Fruit fly (Drosophila melanogaster) whole organism, embryonic: ENCODE data around the gene ppk24.

ENCODE experiments used
- Abd-B ChIP-seq: fragments of 200-800 bp; sonication (Bioruptor generic); optimal IDR thresholded peaks from 2 replicates; lab custom pipeline; 2018; ENCODE audit warnings: missing biosample characterization, mild to moderate bottlenecking, missing genetic modification characterization, moderate library complexity
- Ada2b ChIP-seq: fragments of 200-800 bp; sonication (Bioruptor generic); IDR thresholded peaks from 2 replicates; pipeline ENCODE4 v1.3.6; 2022; ENCODE audit warnings: missing biosample characterization, missing genetic modification characterization
- Antp ChIP-seq: fragments of 200-800 bp; sonication (Bioruptor generic); optimal IDR thresholded peaks from 3 replicates; lab custom pipeline; 2016; ENCODE audit warnings: missing biosample characterization, missing genetic modification characterization
- Blimp-1 ChIP-seq: fragments of 200-800 bp; sonication (Bioruptor generic); optimal IDR thresholded peaks from 3 replicates; lab custom pipeline; 2018; ENCODE audit warnings: missing biosample characterization, missing genetic modification characterization, mild to moderate bottlenecking, moderate library complexity, missing genetic modification reagents
- Bteb2 ChIP-seq: fragments of 200-800 bp; sonication (Bioruptor generic); optimal IDR thresholded peaks from 2 replicates; lab custom pipeline; 2016; ENCODE audit warnings: missing biosample characterization, missing genetic modification characterization
- CG11085 ChIP-seq: fragments of 200-800 bp; sonication (Bioruptor generic); IDR thresholded peaks from 2 replicates; pipeline ENCODE4 v1.3.6; 2022; ENCODE audit warnings: missing biosample characterization, missing genetic modification characterization
- CG11504 ChIP-seq: fragments of 200-800 bp; sonication (Bioruptor generic); optimal IDR thresholded peaks from 3 replicates; lab custom pipeline; 2019; ENCODE audit warnings: missing biosample characterization, mild to moderate bottlenecking, missing genetic modification characterization, moderate library complexity
- CG13624 ChIP-seq: fragments of 200-800 bp; sonication (Bioruptor generic); optimal IDR thresholded peaks from 2 replicates; lab custom pipeline; 2016; ENCODE audit warnings: missing biosample characterization, missing genetic modification characterization
- CG14860 ChIP-seq: fragments of 200-800 bp; sonication (Bioruptor generic); IDR thresholded peaks from 3 replicates; pipeline ENCODE4 v1.3.6; 2022; ENCODE audit warnings: missing biosample characterization, missing genetic modification characterization; ENCODE audit not compliant: partially characterized antibody
- CG15696 ChIP-seq: fragments of 200-800 bp; sonication (Bioruptor generic); optimal IDR thresholded peaks from 2 replicates; lab custom pipeline; 2019; ENCODE audit warnings: missing biosample characterization, mild to moderate bottlenecking, missing genetic modification characterization, moderate library complexity
- CG1603 ChIP-seq: fragments of 200-800 bp; sonication (Bioruptor generic); optimal IDR thresholded peaks from 2 replicates; lab custom pipeline; 2019; ENCODE audit warnings: missing biosample characterization, mild to moderate bottlenecking, missing genetic modification characterization, moderate library complexity
- CG18011 ChIP-seq: fragments of 200-800 bp; sonication (Bioruptor generic); optimal IDR thresholded peaks from 2 replicates; lab custom pipeline; 2017; ENCODE audit warnings: missing biosample characterization, missing genetic modification characterization, mild to moderate bottlenecking, moderate library complexity, missing genotype
- CG2199 ChIP-seq: fragments of 200-800 bp; sonication (Bioruptor generic); IDR thresholded peaks from 3 replicates; pipeline ENCODE4 v1.3.6; 2022; ENCODE audit warnings: missing biosample characterization, missing genetic modification characterization
- CG2678 ChIP-seq: fragments of 200-800 bp; sonication (Bioruptor generic); optimal IDR thresholded peaks from 3 replicates; lab custom pipeline; 2019; ENCODE audit warnings: missing biosample characterization, mild to moderate bottlenecking, missing genetic modification characterization, moderate library complexity
- CG30020 ChIP-seq: fragments of 200-800 bp; optimal IDR thresholded peaks from 2 replicates; lab custom pipeline; 2019; ENCODE audit warnings: missing biosample characterization, mild to moderate bottlenecking, missing genetic modification characterization, moderate library complexity
- CG32532 ChIP-seq: fragments of 200-800 bp; sonication (Bioruptor generic); IDR thresholded peaks from 2 replicates; pipeline ENCODE4 v1.3.6; 2022; ENCODE audit warnings: missing biosample characterization, missing genetic modification characterization
- CG3995 ChIP-seq: fragments of 200-800 bp; sonication (Bioruptor generic); optimal IDR thresholded peaks from 3 replicates; lab custom pipeline; 2016; ENCODE audit warnings: missing biosample characterization, missing genetic modification characterization
- CG4424 ChIP-seq: fragments of 200-800 bp; sonication (Bioruptor generic); optimal IDR thresholded peaks from 3 replicates; lab custom pipeline; 2016; ENCODE audit warnings: missing biosample characterization, missing genetic modification characterization
- CG7786 ChIP-seq: fragments of 200-800 bp; sonication (Bioruptor generic); optimal IDR thresholded peaks from 2 replicates; lab custom pipeline; 2016; ENCODE audit warnings: missing biosample characterization, missing genetic modification characterization
- CG7839 ChIP-seq: fragments of 200-800 bp; sonication (Bioruptor generic); optimal IDR thresholded peaks from 3 replicates; lab custom pipeline; 2018; ENCODE audit warnings: missing biosample characterization, mild to moderate bottlenecking, missing genetic modification characterization, moderate library complexity
- D19A ChIP-seq: fragments of 200-800 bp; optimal IDR thresholded peaks from 3 replicates; lab custom pipeline; 2019; ENCODE audit warnings: missing biosample characterization, mild to moderate bottlenecking, missing genetic modification characterization, moderate library complexity
- D19B ChIP-seq: fragments of 200-800 bp; sonication (Bioruptor generic); optimal IDR thresholded peaks from 2 replicates; lab custom pipeline; 2017; ENCODE audit warnings: missing biosample characterization, mild to moderate bottlenecking, missing genetic modification characterization
- Dip3 ChIP-seq: fragments of 200-800 bp; sonication (Bioruptor generic); optimal IDR thresholded peaks from 3 replicates; lab custom pipeline; 2016; ENCODE audit warnings: missing biosample characterization, missing genetic modification characterization
- Doc3 ChIP-seq: fragments of 200-800 bp; sonication (Bioruptor generic); IDR thresholded peaks from 3 replicates; pipeline ENCODE4 v1.3.6; 2022; ENCODE audit warnings: missing biosample characterization, missing genetic modification characterization; ENCODE audit not compliant: partially characterized antibody
- Eip74EF ChIP-seq, 2 experiments: fragments of 200-800 bp in 1 of 2; fragments of >200 bp in 1 of 2; sonication (Bioruptor generic) in 1 of 2; optimal IDR thresholded peaks; 2 replicates each; lab custom pipeline; 2017 to 2019; ENCODE audit warnings: missing biosample characterization in 2 of 2, missing genetic modification characterization in 2 of 2, mild to moderate bottlenecking in 1 of 2, moderate library complexity in 1 of 2
- Ets65A ChIP-seq: fragments of 200-800 bp; sonication (Bioruptor generic); peaks from one replicate; lab custom pipeline; 2016; ENCODE audit warnings: missing biosample characterization, missing genetic modification characterization
- Ets97D ChIP-seq: fragments of 200-800 bp; sonication (Bioruptor generic); optimal IDR thresholded peaks from 3 replicates; lab custom pipeline; 2016; ENCODE audit warnings: missing biosample characterization, missing genetic modification characterization
- H15 ChIP-seq: fragments of 200-800 bp; sonication (Bioruptor generic); IDR thresholded peaks from 3 replicates; pipeline ENCODE4 v1.3.6; 2022; ENCODE audit warnings: missing biosample characterization, missing genetic modification characterization
- HLH4C ChIP-seq: fragments of 200-800 bp; sonication (Bioruptor generic); IDR thresholded peaks from 3 replicates; pipeline ENCODE4 v1.3.6; 2022; ENCODE audit warnings: missing biosample characterization, missing genetic modification characterization; ENCODE audit not compliant: partially characterized antibody
- HLH54F ChIP-seq: fragments of 200-800 bp; sonication (Bioruptor generic); optimal IDR thresholded peaks from 3 replicates; lab custom pipeline; 2016; ENCODE audit warnings: missing biosample characterization, missing genetic modification characterization
- Hmx ChIP-seq: fragments of 200-800 bp; sonication (Bioruptor generic); optimal IDR thresholded peaks from 2 replicates; lab custom pipeline; 2016; ENCODE audit warnings: missing biosample characterization, missing genetic modification characterization
- Jarid2 ChIP-seq: fragments of 200-800 bp; sonication (Bioruptor generic); optimal IDR thresholded peaks from 3 replicates; lab custom pipeline; 2017; ENCODE audit warnings: mild to moderate bottlenecking, missing biosample characterization, missing genetic modification reagents, missing genetic modification characterization
- Mad ChIP-seq: fragments of 200-800 bp; sonication (Bioruptor generic); optimal IDR thresholded peaks from 2 replicates; lab custom pipeline; 2016; ENCODE audit warnings: missing biosample characterization, missing genetic modification characterization
- Meics ChIP-seq: fragments of 200-800 bp; sonication (Bioruptor generic); optimal IDR thresholded peaks from 2 replicates; lab custom pipeline; 2017; ENCODE audit warnings: missing biosample characterization, mild to moderate bottlenecking, missing genetic modification characterization
- NK7.1 ChIP-seq: fragments of 200-800 bp; sonication (Bioruptor generic); optimal IDR thresholded peaks from 3 replicates; lab custom pipeline; 2016; ENCODE audit warnings: missing biosample characterization, missing genetic modification characterization
- Poxn ChIP-seq: fragments of 200-800 bp; sonication (Bioruptor generic); IDR thresholded peaks from 2 replicates; pipeline ENCODE4 v1.3.6; 2022; ENCODE audit warnings: missing biosample characterization, missing genetic modification characterization
- Sin3A ChIP-seq: fragments of >200 bp; optimal IDR thresholded peaks from 2 replicates; lab custom pipeline; 2018
- al ChIP-seq: fragments of 200-800 bp; sonication (Bioruptor generic); IDR thresholded peaks from 2 replicates; pipeline ENCODE4 v1.3.6; 2022; ENCODE audit warnings: missing biosample characterization, missing genetic modification characterization
- bbx ChIP-seq: fragments of 200-800 bp; sonication (Bioruptor generic); IDR thresholded peaks from 2 replicates; pipeline ENCODE4 v1.3.6; 2022; ENCODE audit warnings: missing biosample characterization, missing genetic modification characterization; ENCODE audit not compliant: partially characterized antibody
- bcd ChIP-seq: fragments of 200-800 bp; sonication (Bioruptor generic); optimal IDR thresholded peaks from 2 replicates; lab custom pipeline; 2017; ENCODE audit warnings: missing biosample characterization, mild to moderate bottlenecking, missing genetic modification characterization
- bowl ChIP-seq: fragments of 200-800 bp; sonication (Bioruptor generic); IDR thresholded peaks from 2 replicates; pipeline ENCODE4 v1.3.6; 2022; ENCODE audit warnings: missing biosample characterization, missing genetic modification characterization
- caup ChIP-seq: fragments of 200-800 bp; sonication (Bioruptor generic); optimal IDR thresholded peaks from 3 replicates; lab custom pipeline; 2017; ENCODE audit warnings: missing biosample characterization, mild to moderate bottlenecking, missing genetic modification characterization, moderate library complexity; ENCODE audit not compliant: severe bottlenecking
- chif ChIP-seq, 2 experiments: fragments of 200-800 bp; sonication (Bioruptor generic); optimal IDR thresholded peaks; 3 replicates each; lab custom pipeline; 2016; ENCODE audit warnings: missing biosample characterization in 2 of 2, missing genetic modification characterization in 2 of 2
- gsb-n ChIP-seq: fragments of 200-800 bp; sonication (Bioruptor generic); optimal IDR thresholded peaks from 3 replicates; lab custom pipeline; 2018; ENCODE audit warnings: missing biosample characterization, mild to moderate bottlenecking, missing genetic modification characterization
- her ChIP-seq: fragments of 200-800 bp; sonication (Bioruptor generic); optimal IDR thresholded peaks from 2 replicates; lab custom pipeline; 2016; ENCODE audit warnings: missing biosample characterization, missing genetic modification characterization
- lbe ChIP-seq: fragments of 200-800 bp; sonication (Bioruptor generic); optimal IDR thresholded peaks from 2 replicates; lab custom pipeline; 2016; ENCODE audit warnings: missing biosample characterization, mild to moderate bottlenecking, missing genetic modification characterization
- lov ChIP-seq, 2 experiments: fragments of 200-800 bp in 1 of 2; fragments of >200 bp in 1 of 2; sonication (Bioruptor generic) in 1 of 2; IDR thresholded peaks in 1 of 2; optimal IDR thresholded peaks in 1 of 2; 2 replicates in 1 of 2; 3 replicates in 1 of 2; pipeline versions ENCODE4 v1.3.6 to Lab custom; 2017 to 2022; ENCODE audit warnings: missing biosample characterization in 1 of 2, missing genetic modification characterization in 1 of 2
- repo ChIP-seq: fragments of 200-800 bp; sonication (Bioruptor generic); optimal IDR thresholded peaks from 2 replicates; lab custom pipeline; 2016; ENCODE audit warnings: missing biosample characterization, missing genetic modification characterization
- vnd ChIP-seq: fragments of 200-800 bp; sonication (Bioruptor generic); IDR thresholded peaks from 3 replicates; pipeline ENCODE4 v1.3.6; 2022; ENCODE audit warnings: missing biosample characterization, missing genetic modification characterization; ENCODE audit not compliant: partially characterized antibody

Gene ppk24

DNA sequence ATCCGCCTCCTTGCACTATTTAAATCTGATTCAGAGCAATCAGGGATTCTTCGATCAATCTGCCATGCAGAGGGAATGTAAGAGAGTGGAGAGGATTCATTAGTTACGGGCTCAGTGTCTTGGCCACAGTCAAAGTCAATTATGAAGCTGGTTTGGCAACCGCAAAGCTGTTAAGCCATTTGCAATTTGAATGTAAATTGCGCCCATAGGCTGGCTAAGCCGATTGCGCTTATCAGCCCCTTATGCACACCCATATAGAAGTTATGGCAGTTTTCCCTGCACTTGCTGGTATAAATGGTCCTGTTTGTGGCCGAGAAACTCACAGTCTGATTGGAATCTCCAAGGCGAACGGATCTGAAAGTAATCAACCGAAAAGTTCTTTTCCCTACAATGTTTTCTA is 3.2 kb upstream of the ppk24 start, which contains the start of gene CAH5:
Gene CAH5 (plus strand): TSS at position 301 of the 400 bp plus-strand sequence.
- TF ChIP-seq CG2678 (no peak), HLH54F (GFP tag; lab: Kevin White, UChicago) (no peak), CG15696 (tag; lab: Kevin White, UChicago) (no peak), CG14860 (GFP tag; lab: Robert Waterston, UW) (no peak), CG7786 (GFP tag; lab: Kevin White, UChicago) (no peak), Ets97D (GFP tag; lab: Kevin White, UChicago) (no peak), CG1603 (tag; lab: Kevin White, UChicago) (no peak), bowl (no peak), repo (no peak), Jarid2 (no peak), CG3995 (GFP tag; lab: Kevin White, UChicago) (no peak), her (no peak), al (GFP tag; lab: Robert Waterston, UW) (no peak), vnd (no peak), Meics (GFP tag; lab: Kevin White, UChicago) (no peak)

DNA sequence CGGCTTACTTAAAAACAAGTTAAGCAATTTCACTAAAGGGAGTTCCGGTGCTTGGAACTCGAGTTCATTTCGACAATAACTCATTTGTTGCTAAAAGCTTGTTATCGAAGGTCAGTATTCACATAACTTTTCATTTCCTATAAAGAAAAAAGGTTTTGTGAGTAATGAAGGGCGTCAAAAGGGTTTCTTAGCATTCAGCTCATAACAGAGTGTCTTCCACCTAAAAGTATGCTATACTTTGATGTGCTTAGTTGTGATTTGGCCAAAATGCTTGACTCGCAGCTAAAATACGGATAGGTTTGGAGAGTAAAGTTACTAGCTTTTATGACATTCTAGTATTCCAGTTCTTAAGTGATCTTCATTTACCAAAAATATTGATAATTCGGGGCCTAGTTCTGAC is 1.6 kb upstream of the ppk24 start:
- TF ChIP-seq CG30020 (tag; lab: Kevin White, UChicago) = no peak
- TF ChIP-seq Ets65A (GFP tag; lab: Kevin White, UChicago) = peak; percentile 7
- no peak for TF ChIP-seq NK7.1 (GFP tag; lab: Kevin White, UChicago)
- peak; percentile 0 for TF ChIP-seq CG4424 (GFP tag; lab: Kevin White, UChicago)
- TF ChIP-seq Ada2b = no peak
- peak; percentile 11 for TF ChIP-seq bcd
- TF ChIP-seq lov (optimal IDR thresholded peaks at IDR 0.05; lab: Kevin White, UChicago) = no peak
- 0 out of 3 replicates have a peak, but pooled peaks have one; percentile 23 for TF ChIP-seq lov (GFP tag; IDR thresholded peaks at IDR 0.05; lab: Robert Waterston, UW)
- TF ChIP-seq CG18011 (GFP tag; lab: Kevin White, UChicago) = peak; percentile 95
- TF ChIP-seq CG13624 (GFP tag; lab: Kevin White, UChicago) = peak; percentile 20
- TF ChIP-seq Blimp-1 (GFP tag; lab: Kevin White, UChicago) = peak; percentile 63
- no peak for TF ChIP-seq chif (GFP tag; optimal IDR thresholded peaks at IDR 0.05; lab: Kevin White, UChicago)
- no peak for TF ChIP-seq D19B
- peak; percentile 16 for TF ChIP-seq Abd-B (GFP tag; lab: Kevin White, UChicago)
- TF ChIP-seq CG7839 (tag; lab: Kevin White, UChicago) = peak; percentile 22
- TF ChIP-seq Antp (GFP tag; lab: Kevin White, UChicago) = no peak
- TF ChIP-seq CG11085 (GFP tag; lab: Robert Waterston, UW) = no peak
- TF ChIP-seq bbx = no peak
- TF ChIP-seq gsb-n = no peak
- TF ChIP-seq CG11504 (tag; lab: Kevin White, UChicago) = no peak
- no peak for TF ChIP-seq H15 (GFP tag; lab: Robert Waterston, UW)
- no peak for TF ChIP-seq D19A
- TF ChIP-seq Doc3 (GFP tag; lab: Robert Waterston, UW) = 0 out of 3 replicates have a peak, but pooled peaks have one; percentile 21
- TF ChIP-seq Mad (GFP tag; lab: Kevin White, UChicago) = no peak
- TF ChIP-seq CG32532 = peak; percentile 6; the same call in 1 of the 2 replicates
- TF ChIP-seq CG2678 = no peak
- TF ChIP-seq Bteb2 = no peak
- TF ChIP-seq HLH4C = no peak
- peak in 1 of 2 experiments; percentile 30 for TF ChIP-seq Eip74EF (GFP tag; optimal IDR thresholded peaks at IDR 0.05; lab: Kevin White, UChicago)
- TF ChIP-seq Sin3A (lab: Kevin White, UChicago) = no peak
- no peak for TF ChIP-seq Poxn
- TF ChIP-seq Dip3 = no peak
- TF ChIP-seq lbe (GFP tag; lab: Kevin White, UChicago) = no peak
- TF ChIP-seq Ets97D (GFP tag; lab: Kevin White, UChicago) = peak; percentile 97
- no peak for TF ChIP-seq Hmx (GFP tag; lab: Kevin White, UChicago)
- peak; percentile 18 for TF ChIP-seq caup (GFP tag; lab: Kevin White, UChicago)
- peak; percentile 78; the same call in 2 of the 3 replicates for TF ChIP-seq CG2199 (GFP tag; lab: Robert Waterston, UW)
